Fruit fly (Drosophila melanogaster) whole organism, prepupa: ENCODE measurements around the gene CG13901.

ENCODE experiments used
- Blimp-1 ChIP-seq: fragments of 200-800 bp; sonication (Bioruptor generic); optimal IDR thresholded peaks from 3 replicates; lab custom pipeline; 2017; ENCODE audit warnings: missing biosample characterization, missing genetic modification characterization, mild to moderate bottlenecking, moderate library complexity, missing genetic modification reagents
- CG10669 ChIP-seq: fragments of 200-800 bp; sonication (Bioruptor generic); optimal IDR thresholded peaks from 3 replicates; lab custom pipeline; 2018; ENCODE audit warnings: missing biosample characterization, mild to moderate bottlenecking, missing genetic modification characterization, moderate library complexity
- CG11762 ChIP-seq: fragments of 200-800 bp; sonication (Bioruptor generic); optimal IDR thresholded peaks from 3 replicates; lab custom pipeline; 2016; ENCODE audit warnings: missing biosample characterization, missing genetic modification characterization; ENCODE audit not compliant: insufficient read depth
- CG15336 ChIP-seq: fragments of 200-800 bp; sonication (Bioruptor generic); IDR thresholded peaks from 2 replicates; pipeline ENCODE4 v1.3.6; 2022; ENCODE audit warnings: missing biosample characterization, missing genetic modification characterization
- CG3032 ChIP-seq: fragments of 200-800 bp; optimal IDR thresholded peaks from 2 replicates; lab custom pipeline; 2019; ENCODE audit warnings: missing biosample characterization, mild to moderate bottlenecking, missing genetic modification characterization, moderate library complexity
- CG4318 ChIP-seq: fragments of 200-800 bp; sonication (Bioruptor generic); optimal IDR thresholded peaks from 3 replicates; lab custom pipeline; 2017; ENCODE audit warnings: missing biosample characterization, mild to moderate bottlenecking, missing genetic modification characterization
- CG6163 ChIP-seq: fragments of 200-800 bp; sonication (Bioruptor generic); IDR thresholded peaks from 3 replicates; pipeline ENCODE4 v1.3.6; 2022; ENCODE audit warnings: missing biosample characterization, missing genetic modification characterization
- CG6792 ChIP-seq: fragments of 200-800 bp; sonication (Bioruptor generic); optimal IDR thresholded peaks from 3 replicates; lab custom pipeline; 2016; ENCODE audit warnings: missing biosample characterization, missing genetic modification characterization
- CG6808 ChIP-seq: fragments of 200-800 bp; sonication (Bioruptor generic); optimal IDR thresholded peaks from 3 replicates; lab custom pipeline; 2017; ENCODE audit warnings: missing biosample characterization, missing genetic modification characterization, mild to moderate bottlenecking, moderate library complexity, missing genetic modification reagents
- CG7368 ChIP-seq: fragments of 200-800 bp; sonication (Bioruptor generic); optimal IDR thresholded peaks from 3 replicates; lab custom pipeline; 2016; ENCODE audit warnings: missing biosample characterization, missing genetic modification characterization
- CG9139 ChIP-seq: fragments of 200-800 bp; sonication (Bioruptor generic); optimal IDR thresholded peaks from 3 replicates; lab custom pipeline; 2017; ENCODE audit warnings: missing biosample characterization, mild to moderate bottlenecking, missing genetic modification characterization
- Eip75B ChIP-seq: fragments of 200-800 bp; sonication (Bioruptor generic); optimal IDR thresholded peaks from 3 replicates; lab custom pipeline; 2016; ENCODE audit warnings: missing biosample characterization, missing genetic modification characterization
- Eip93F ChIP-seq: fragments of 200-800 bp; sonication (Bioruptor generic); optimal IDR thresholded peaks from 2 replicates; lab custom pipeline; 2016; ENCODE audit warnings: missing biosample characterization, mild to moderate bottlenecking, missing genetic modification characterization
- Ets21C ChIP-seq: fragments of 200-800 bp; sonication (Bioruptor generic); optimal IDR thresholded peaks from 3 replicates; lab custom pipeline; 2016; ENCODE audit warnings: missing biosample characterization, missing genetic modification characterization
- Gug ChIP-seq: fragments of 200-800 bp; sonication (Bioruptor generic); IDR thresholded peaks from 2 replicates; pipeline ENCODE4 v1.3.6; 2022; ENCODE audit warnings: missing biosample characterization, missing genetic modification characterization
- Hr38 ChIP-seq: sonication (Bioruptor generic); optimal IDR thresholded peaks from 2 replicates; lab custom pipeline; 2016; ENCODE audit warnings: missing biosample characterization, missing genetic modification characterization
- Lpt ChIP-seq: fragments of 200-800 bp; sonication (Bioruptor generic); optimal IDR thresholded peaks from 3 replicates; lab custom pipeline; 2016; ENCODE audit warnings: missing biosample characterization, missing genetic modification characterization
- OdsH ChIP-seq: fragments of 200-800 bp; sonication (Bioruptor generic); optimal IDR thresholded peaks from 3 replicates; lab custom pipeline; 2016; ENCODE audit warnings: missing biosample characterization, missing genetic modification characterization
- Sox15 ChIP-seq: fragments of 200-800 bp; sonication (Bioruptor generic); optimal IDR thresholded peaks from 3 replicates; lab custom pipeline; 2016; ENCODE audit warnings: missing biosample characterization, missing genetic modification characterization
- achi ChIP-seq: fragments of 200-800 bp; sonication (Bioruptor generic); optimal IDR thresholded peaks from 3 replicates; lab custom pipeline; 2016; ENCODE audit warnings: missing biosample characterization, missing genetic modification characterization
- cyc ChIP-seq: fragments of 200-800 bp; sonication (Bioruptor generic); optimal IDR thresholded peaks from 3 replicates; lab custom pipeline; 2016; ENCODE audit warnings: missing biosample characterization, missing genetic modification characterization
- fd59A ChIP-seq: fragments of 200-800 bp; sonication (Bioruptor generic); optimal IDR thresholded peaks from 2 replicates; lab custom pipeline; 2017; ENCODE audit warnings: missing biosample characterization, mild to moderate bottlenecking, missing genetic modification characterization, missing genetic modification reagents
- lz ChIP-seq: fragments of 200-800 bp; sonication (Bioruptor generic); optimal IDR thresholded peaks from 3 replicates; lab custom pipeline; 2016; ENCODE audit warnings: missing biosample characterization, missing genetic modification characterization
- net ChIP-seq: fragments of 200-800 bp; sonication (Bioruptor generic); optimal IDR thresholded peaks from 3 replicates; lab custom pipeline; 2016; ENCODE audit warnings: missing biosample characterization, missing genetic modification characterization
- salr ChIP-seq, 2 experiments: fragments of 200-800 bp; sonication (Bioruptor generic); optimal IDR thresholded peaks; 3 replicates each; lab custom pipeline; 2016 to 2018; ENCODE audit warnings: missing biosample characterization in 2 of 2, missing genetic modification characterization in 2 of 2, mild to moderate bottlenecking in 1 of 2
- topi ChIP-seq: fragments of 200-800 bp; sonication (Bioruptor generic); optimal IDR thresholded peaks from 3 replicates; lab custom pipeline; 2016; ENCODE audit warnings: missing biosample characterization, missing genetic modification characterization
- vri ChIP-seq: fragments of 200-800 bp; sonication (Bioruptor generic); optimal IDR thresholded peaks from 3 replicates; lab custom pipeline; 2016; ENCODE audit warnings: missing biosample characterization, mild to moderate bottlenecking, missing genetic modification characterization

CG13901 gene

dm6 chr3L:787635-788034 lies 50.0 kb downstream of the CG13901 start (continued):
- TF ChIP-seq Gug, result peak; percentile 88
- TF ChIP-seq cyc (GFP tag; lab: Kevin White, UChicago), result no peak
- no peak for TF ChIP-seq CG6808 (GFP tag; lab: Kevin White, UChicago)
- no peak for TF ChIP-seq CG7368 (GFP tag; lab: Kevin White, UChicago)
- peak in 1 of 2 experiments; percentile 79 for TF ChIP-seq salr (GFP tag; optimal IDR thresholded peaks at IDR 0.05; lab: Kevin White, UChicago)
- TF ChIP-seq Sox15 (GFP tag; lab: Kevin White, UChicago), result no peak
- peak; percentile 77 for TF ChIP-seq OdsH (GFP tag; lab: Kevin White, UChicago)
- peak; percentile 34 for TF ChIP-seq Eip75B (GFP tag; lab: Kevin White, UChicago)
- no peak for TF ChIP-seq CG6792 (GFP tag; lab: Kevin White, UChicago)
- TF ChIP-seq CG4318 (GFP tag; lab: Kevin White, UChicago), result peak; percentile 93
- no peak for TF ChIP-seq fd59A
- TF ChIP-seq CG10669 (GFP tag; lab: Kevin White, UChicago), result no peak
- no peak for TF ChIP-seq vri (GFP tag; lab: Kevin White, UChicago)
- peak; percentile 57 for TF ChIP-seq CG11762 (GFP tag; lab: Kevin White, UChicago)
- TF ChIP-seq lz (GFP tag; lab: Kevin White, UChicago), result no peak

- no peak for TF ChIP-seq achi (GFP tag; lab: Kevin White, UChicago)
- no peak for TF ChIP-seq topi (GFP tag; lab: Kevin White, UChicago)
- TF ChIP-seq Lpt (GFP tag; lab: Kevin White, UChicago), result no peak
- TF ChIP-seq fd59A, result no peak
- no peak for TF ChIP-seq Eip93F (GFP tag; lab: Kevin White, UChicago)
- no peak for TF ChIP-seq CG15336 (GFP tag; lab: Robert Waterston, UW)
- no peak for TF ChIP-seq Blimp-1 (GFP tag; lab: Kevin White, UChicago)
- TF ChIP-seq CG3032 (tag; lab: Kevin White, UChicago), result no peak
- TF ChIP-seq Ets21C (GFP tag; lab: Kevin White, UChicago), result no peak
- TF ChIP-seq CG6808 (GFP tag; lab: Kevin White, UChicago), result no peak
- no peak for TF ChIP-seq Gug
- TF ChIP-seq net, result no peak
- no peak for TF ChIP-seq Sox15 (GFP tag; lab: Kevin White, UChicago)
- TF ChIP-seq CG10669 (GFP tag; lab: Kevin White, UChicago), result no peak
- no peak for TF ChIP-seq salr (GFP tag; optimal IDR thresholded peaks at IDR 0.05; lab: Kevin White, UChicago)
- TF ChIP-seq CG6163 (GFP tag; lab: Robert Waterston, UW), result no peak
- TF ChIP-seq CG9139 (GFP tag; lab: Kevin White, UChicago), result no peak
- TF ChIP-seq Hr38 (GFP tag; lab: Kevin White, UChicago), result no peak
These were observed 50.8 kb downstream of the CG13901 start for dm6 chr3L:786835-787234.
